Fruit fly (Drosophila melanogaster) whole organism, prepupa: Measurements from ENCODE around the gene Or98b.

Source experiments
- Blimp-1 ChIP-seq: fragments of 200-800 bp; sonication (Bioruptor generic); optimal IDR thresholded peaks from 3 replicates; lab custom pipeline; 2017; ENCODE audit warnings: missing biosample characterization, missing genetic modification characterization, mild to moderate bottlenecking, moderate library complexity, missing genetic modification reagents
- CG10631 ChIP-seq: fragments of 200-800 bp; sonication (Bioruptor generic); optimal IDR thresholded peaks from 2 replicates; lab custom pipeline; 2016; ENCODE audit warnings: missing biosample characterization, missing genetic modification characterization
- CG10669 ChIP-seq: fragments of 200-800 bp; sonication (Bioruptor generic); optimal IDR thresholded peaks from 3 replicates; lab custom pipeline; 2018; ENCODE audit warnings: missing biosample characterization, mild to moderate bottlenecking, missing genetic modification characterization, moderate library complexity
- CG11294 ChIP-seq: fragments of 200-800 bp; sonication (Bioruptor generic); IDR thresholded peaks from 2 replicates; pipeline ENCODE4 v1.3.6; 2022; ENCODE audit warnings: missing biosample characterization, missing genetic modification characterization
- CG11762 ChIP-seq: fragments of 200-800 bp; sonication (Bioruptor generic); optimal IDR thresholded peaks from 3 replicates; lab custom pipeline; 2016; ENCODE audit warnings: missing biosample characterization, missing genetic modification characterization; ENCODE audit not compliant: insufficient read depth
- CG11902 ChIP-seq: fragments of 200-800 bp; sonication (Bioruptor generic); optimal IDR thresholded peaks from 3 replicates; lab custom pipeline; 2016; ENCODE audit warnings: missing biosample characterization, missing genetic modification characterization
- CG15336 ChIP-seq: fragments of 200-800 bp; sonication (Bioruptor generic); IDR thresholded peaks from 2 replicates; pipeline ENCODE4 v1.3.6; 2022; ENCODE audit warnings: missing biosample characterization, missing genetic modification characterization
- CG1621 ChIP-seq: fragments of 200-800 bp; sonication (Bioruptor generic); optimal IDR thresholded peaks from 3 replicates; lab custom pipeline; 2018; ENCODE audit warnings: missing biosample characterization, mild to moderate bottlenecking, missing genetic modification characterization
- CG16779 ChIP-seq: fragments of 200-800 bp; sonication (Bioruptor generic); optimal IDR thresholded peaks from 3 replicates; lab custom pipeline; 2017; ENCODE audit warnings: missing biosample characterization, mild to moderate bottlenecking, missing genetic modification characterization
- CG3032 ChIP-seq: fragments of 200-800 bp; optimal IDR thresholded peaks from 2 replicates; lab custom pipeline; 2019; ENCODE audit warnings: missing biosample characterization, mild to moderate bottlenecking, missing genetic modification characterization, moderate library complexity
- CG32006 ChIP-seq: fragments of 200-800 bp; sonication (Bioruptor generic); optimal IDR thresholded peaks from 3 replicates; lab custom pipeline; 2017; ENCODE audit warnings: missing biosample characterization, mild to moderate bottlenecking, missing genetic modification characterization
- CG3919 ChIP-seq: fragments of 200-800 bp; sonication (Bioruptor generic); optimal IDR thresholded peaks from 3 replicates; lab custom pipeline; 2016; ENCODE audit warnings: missing biosample characterization, missing genetic modification characterization
- CG4318 ChIP-seq: fragments of 200-800 bp; sonication (Bioruptor generic); optimal IDR thresholded peaks from 3 replicates; lab custom pipeline; 2017; ENCODE audit warnings: missing biosample characterization, mild to moderate bottlenecking, missing genetic modification characterization
- CG6163 ChIP-seq: fragments of 200-800 bp; sonication (Bioruptor generic); IDR thresholded peaks from 3 replicates; pipeline ENCODE4 v1.3.6; 2022; ENCODE audit warnings: missing biosample characterization, missing genetic modification characterization
- CG6276 ChIP-seq: fragments of 200-800 bp; sonication (Bioruptor generic); optimal IDR thresholded peaks from 2 replicates; lab custom pipeline; 2017; ENCODE audit warnings: missing biosample characterization, mild to moderate bottlenecking, missing genetic modification characterization
- CG6792 ChIP-seq: fragments of 200-800 bp; sonication (Bioruptor generic); optimal IDR thresholded peaks from 3 replicates; lab custom pipeline; 2016; ENCODE audit warnings: missing biosample characterization, missing genetic modification characterization
- CG6854 ChIP-seq: fragments of 200-800 bp; sonication (Bioruptor generic); optimal IDR thresholded peaks from 2 replicates; lab custom pipeline; 2017; ENCODE audit warnings: missing biosample characterization, mild to moderate bottlenecking, missing genetic modification characterization
- CG7368 ChIP-seq: fragments of 200-800 bp; sonication (Bioruptor generic); optimal IDR thresholded peaks from 3 replicates; lab custom pipeline; 2016; ENCODE audit warnings: missing biosample characterization, missing genetic modification characterization
- CG8632 ChIP-seq: fragments of 200-800 bp; sonication (Bioruptor generic); optimal IDR thresholded peaks from 3 replicates; lab custom pipeline; 2016; ENCODE audit warnings: missing biosample characterization, missing genetic modification characterization
- CG9139 ChIP-seq: fragments of 200-800 bp; sonication (Bioruptor generic); optimal IDR thresholded peaks from 3 replicates; lab custom pipeline; 2017; ENCODE audit warnings: missing biosample characterization, mild to moderate bottlenecking, missing genetic modification characterization
- Eip78C ChIP-seq: fragments of 200-800 bp; sonication (Bioruptor generic); peaks from one replicate; lab custom pipeline; 2016; ENCODE audit warnings: missing biosample characterization, missing genetic modification characterization
- Ets21C ChIP-seq: fragments of 200-800 bp; sonication (Bioruptor generic); optimal IDR thresholded peaks from 3 replicates; lab custom pipeline; 2016; ENCODE audit warnings: missing biosample characterization, missing genetic modification characterization
- Gug ChIP-seq: fragments of 200-800 bp; sonication (Bioruptor generic); IDR thresholded peaks from 2 replicates; pipeline ENCODE4 v1.3.6; 2022; ENCODE audit warnings: missing biosample characterization, missing genetic modification characterization
- Hr38 ChIP-seq: sonication (Bioruptor generic); optimal IDR thresholded peaks from 2 replicates; lab custom pipeline; 2016; ENCODE audit warnings: missing biosample characterization, missing genetic modification characterization
- Hr39 ChIP-seq: fragments of 200-800 bp; sonication (Bioruptor generic); optimal IDR thresholded peaks from 2 replicates; lab custom pipeline; 2016; ENCODE audit warnings: missing biosample characterization, missing genetic modification characterization
- Hr4 ChIP-seq: fragments of 200-800 bp; sonication (Bioruptor generic); optimal IDR thresholded peaks from 3 replicates; lab custom pipeline; 2016; ENCODE audit warnings: missing biosample characterization, missing genetic modification characterization
- Lpt ChIP-seq: fragments of 200-800 bp; sonication (Bioruptor generic); optimal IDR thresholded peaks from 3 replicates; lab custom pipeline; 2016; ENCODE audit warnings: missing biosample characterization, missing genetic modification characterization
- Met ChIP-seq: fragments of 200-800 bp; sonication (Bioruptor generic); optimal IDR thresholded peaks from 3 replicates; lab custom pipeline; 2016; ENCODE audit warnings: missing biosample characterization, missing genetic modification characterization
- OdsH ChIP-seq: fragments of 200-800 bp; sonication (Bioruptor generic); optimal IDR thresholded peaks from 3 replicates; lab custom pipeline; 2016; ENCODE audit warnings: missing biosample characterization, missing genetic modification characterization
- Sox102F ChIP-seq: fragments of 200-800 bp; sonication (Bioruptor generic); optimal IDR thresholded peaks from 2 replicates; lab custom pipeline; 2016; ENCODE audit warnings: missing biosample characterization, mild to moderate bottlenecking, missing genetic modification characterization
- Sox14 ChIP-seq: fragments of 200-800 bp; sonication (Bioruptor generic); optimal IDR thresholded peaks from 3 replicates; lab custom pipeline; 2016; ENCODE audit warnings: missing biosample characterization, missing genetic modification characterization
- Sox15 ChIP-seq: fragments of 200-800 bp; sonication (Bioruptor generic); optimal IDR thresholded peaks from 3 replicates; lab custom pipeline; 2016; ENCODE audit warnings: missing biosample characterization, missing genetic modification characterization
- achi ChIP-seq: fragments of 200-800 bp; sonication (Bioruptor generic); optimal IDR thresholded peaks from 3 replicates; lab custom pipeline; 2016; ENCODE audit warnings: missing biosample characterization, missing genetic modification characterization
- acj6 ChIP-seq: fragments of 200-800 bp; sonication (Bioruptor generic); optimal IDR thresholded peaks from 3 replicates; lab custom pipeline; 2016; ENCODE audit warnings: missing biosample characterization, missing genetic modification characterization
- dac ChIP-seq: fragments of 200-800 bp; sonication (Bioruptor generic); optimal IDR thresholded peaks from 2 replicates; lab custom pipeline; 2017; ENCODE audit warnings: missing biosample characterization, mild to moderate bottlenecking, missing genetic modification characterization
- dsx ChIP-seq: fragments of 200-800 bp; optimal IDR thresholded peaks from 3 replicates; lab custom pipeline; 2019; ENCODE audit warnings: missing biosample characterization, mild to moderate bottlenecking, missing genetic modification characterization, moderate library complexity; ENCODE audit not compliant: poor library complexity, severe bottlenecking
- eg ChIP-seq: fragments of 200-800 bp; sonication (Bioruptor generic); IDR thresholded peaks from 3 replicates; pipeline ENCODE4 v1.3.6; 2022; ENCODE audit warnings: missing biosample characterization, missing genetic modification characterization
- fd59A ChIP-seq: fragments of 200-800 bp; sonication (Bioruptor generic); optimal IDR thresholded peaks from 2 replicates; lab custom pipeline; 2017; ENCODE audit warnings: missing biosample characterization, mild to moderate bottlenecking, missing genetic modification characterization, missing genetic modification reagents
- fkh ChIP-seq: fragments of 200-800 bp; sonication (Bioruptor generic); optimal IDR thresholded peaks from 3 replicates; lab custom pipeline; 2017; ENCODE audit warnings: missing biosample characterization, mild to moderate bottlenecking, missing genetic modification characterization, moderate library complexity
- lz ChIP-seq: fragments of 200-800 bp; sonication (Bioruptor generic); optimal IDR thresholded peaks from 3 replicates; lab custom pipeline; 2016; ENCODE audit warnings: missing biosample characterization, missing genetic modification characterization
- pdm3 ChIP-seq: fragments of 200-800 bp; sonication (Bioruptor generic); optimal IDR thresholded peaks from 3 replicates; lab custom pipeline; 2016; ENCODE audit warnings: missing biosample characterization, missing genetic modification characterization
- salr ChIP-seq, 2 experiments: fragments of 200-800 bp; sonication (Bioruptor generic); optimal IDR thresholded peaks; 3 replicates each; lab custom pipeline; 2016 to 2018; ENCODE audit warnings: missing biosample characterization in 2 of 2, missing genetic modification characterization in 2 of 2, mild to moderate bottlenecking in 1 of 2
- ss ChIP-seq, 2 experiments: fragments of 200-800 bp; sonication (Bioruptor generic); optimal IDR thresholded peaks; 2 replicates in 1 of 2; 3 replicates in 1 of 2; lab custom pipeline; 2017 to 2018; ENCODE audit warnings: mild to moderate bottlenecking in 2 of 2, missing biosample characterization in 2 of 2, missing genetic modification characterization in 2 of 2, moderate library complexity in 1 of 2
- topi ChIP-seq: fragments of 200-800 bp; sonication (Bioruptor generic); optimal IDR thresholded peaks from 3 replicates; lab custom pipeline; 2016; ENCODE audit warnings: missing biosample characterization, missing genetic modification characterization
- vri ChIP-seq: fragments of 200-800 bp; sonication (Bioruptor generic); optimal IDR thresholded peaks from 3 replicates; lab custom pipeline; 2016; ENCODE audit warnings: missing biosample characterization, mild to moderate bottlenecking, missing genetic modification characterization

Gene Or98b

DNA sequence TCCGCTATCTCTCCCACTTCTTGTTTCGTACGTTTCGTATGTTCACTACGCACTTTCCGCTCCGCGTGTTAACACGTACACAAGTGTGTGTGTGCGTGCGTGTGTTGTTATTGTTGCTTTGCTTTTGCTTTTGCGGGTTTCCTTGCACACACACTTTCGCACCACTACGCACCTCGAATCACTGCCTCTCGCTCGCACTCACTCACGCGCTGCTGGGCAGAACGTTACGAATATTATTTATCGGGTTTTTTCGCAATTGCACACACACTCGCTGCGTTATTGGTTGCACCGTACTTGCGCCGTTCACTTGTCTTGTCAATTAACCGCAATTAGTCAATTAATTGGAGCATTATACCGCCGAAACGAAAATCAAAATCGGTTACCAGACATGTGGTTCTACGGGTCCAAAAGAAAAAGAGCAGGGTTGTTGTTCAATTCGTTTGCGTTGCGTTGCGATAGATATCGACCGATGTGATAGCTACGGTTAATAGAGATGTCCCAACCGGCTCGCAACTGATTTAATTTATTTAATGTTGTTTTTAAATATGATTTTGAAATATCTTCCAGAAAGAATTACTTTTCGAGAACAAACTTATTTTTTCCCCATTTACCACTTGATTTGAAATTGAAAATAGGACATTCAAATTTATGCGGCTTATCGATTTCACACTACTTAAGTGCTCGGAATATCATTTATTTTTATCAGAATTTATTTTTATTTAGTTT lies 15.8 kb upstream of the Or98b start, which contains the start of gene larp (continued):
- no peak for TF ChIP-seq ss (GFP tag; optimal IDR thresholded peaks at IDR 0.05; lab: Kevin White, UChicago)
- peak; percentile 50 for TF ChIP-seq Hr4
- TF ChIP-seq Lpt (GFP tag; lab: Kevin White, UChicago), result no peak
- TF ChIP-seq OdsH (GFP tag; lab: Kevin White, UChicago), result peak; percentile 55
- peak; percentile 32 for TF ChIP-seq Sox15
- peak; percentile 70 for TF ChIP-seq CG10631 (GFP tag; lab: Kevin White, UChicago)
- no peak for TF ChIP-seq Hr38
- TF ChIP-seq salr (GFP tag; optimal IDR thresholded peaks at IDR 0.05; lab: Kevin White, UChicago), result peak in 1 of 2 experiments; percentile 38
- no peak for TF ChIP-seq CG16779 (tag; lab: Kevin White, UChicago)
- peak; percentile 66 for TF ChIP-seq lz (GFP tag; lab: Kevin White, UChicago)
- peak; percentile 34 for TF ChIP-seq CG11902 (GFP tag; lab: Kevin White, UChicago)
- TF ChIP-seq eg (GFP tag; lab: Robert Waterston, UW), result peak; percentile 65
- no peak for TF ChIP-seq Blimp-1 (GFP tag; lab: Kevin White, UChicago)
- TF ChIP-seq CG32006, result peak; percentile 49
- peak; percentile 59 for TF ChIP-seq Eip78C (GFP tag; lab: Kevin White, UChicago)
- TF ChIP-seq achi (GFP tag; lab: Kevin White, UChicago), result peak; percentile 40
- TF ChIP-seq Gug (GFP tag; lab: Robert Waterston, UW), result 0 out of 2 replicates have a peak, but pooled peaks have one; percentile 12
- TF ChIP-seq topi, result peak; percentile 50
- no peak for TF ChIP-seq dsx (GFP tag; lab: Kevin White, UChicago)

DNA sequence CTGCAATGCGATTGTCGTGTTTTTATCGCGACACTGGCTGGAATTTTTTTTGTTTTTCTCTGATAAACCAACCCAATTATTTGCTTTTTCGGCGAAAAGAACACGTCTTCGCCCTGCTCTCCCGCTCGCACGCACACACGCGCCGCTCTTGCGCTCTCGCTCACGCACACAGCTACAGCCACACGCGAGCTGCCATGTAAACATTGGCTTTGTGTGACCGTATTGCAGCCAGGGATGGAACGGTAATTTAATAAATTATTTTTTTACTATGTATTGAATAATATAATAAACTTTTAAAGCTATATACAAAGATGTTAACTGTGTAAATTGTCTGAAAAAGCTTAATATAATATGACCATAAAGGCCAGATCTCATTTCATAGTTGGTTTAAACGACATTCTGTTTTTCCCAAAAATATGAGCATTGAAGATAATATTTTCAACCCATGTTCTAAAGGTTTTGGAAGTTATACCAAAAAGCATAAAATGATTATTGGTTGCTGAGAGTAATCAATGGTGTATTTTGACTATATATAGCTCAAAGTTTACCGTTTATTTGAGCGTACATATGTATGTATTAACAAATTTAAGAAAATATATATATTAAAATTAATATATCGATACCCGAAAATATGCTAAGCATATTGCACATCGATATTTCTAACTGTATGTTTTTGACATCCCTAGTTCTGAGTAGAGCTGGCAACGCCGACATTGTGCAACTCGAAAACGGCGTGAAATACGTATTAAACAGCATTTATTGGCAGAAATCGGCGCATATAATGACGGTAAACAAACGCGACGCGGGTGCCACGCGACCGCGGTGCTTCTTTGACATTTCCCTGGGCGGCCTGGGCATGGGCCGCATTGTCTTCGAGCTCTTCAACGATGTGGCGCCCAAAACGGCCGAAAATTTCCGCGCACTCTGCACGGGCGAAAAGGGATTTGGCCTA lies 12.1 kb upstream of the Or98b start, which contains the start of the genes Gfat2 and Moca-cyp:
TSS of gene Gfat2 (minus strand) at position 112 of the 952 bp plus-strand sequence.
TSS of gene Moca-cyp (plus strand) at position 681 of the 952 bp plus-strand sequence.
- TF ChIP-seq dac (GFP tag; lab: Kevin White, UChicago) (peak; percentile 9), CG6854 (GFP tag; lab: Kevin White, UChicago) (peak; percentile 67), CG10669 (GFP tag; lab: Kevin White, UChicago) (peak; percentile 53), CG9139 (GFP tag; lab: Kevin White, UChicago) (no peak), CG1621 (tag; lab: Kevin White, UChicago) (no peak), Eip78C (GFP tag; lab: Kevin White, UChicago) (peak; percentile 85), vri (GFP tag; lab: Kevin White, UChicago) (peak; percentile 13), acj6 (peak; percentile 61), CG8632 (peak; percentile 52), fd59A (GFP tag; lab: Kevin White, UChicago) (peak; percentile 12), CG3032 (peak; percentile 73), Sox15 (peak; percentile 57), CG4318 (GFP tag; lab: Kevin White, UChicago) (peak; percentile 49), CG7368 (GFP tag; lab: Kevin White, UChicago) (peak; percentile 15), Hr38 (no peak), Sox14 (peak; percentile 8), CG6163 (peak; percentile 69), Ets21C (GFP tag; lab: Kevin White, UChicago) (no peak), CG3919 (GFP tag; lab: Kevin White, UChicago) (peak; percentile 61), Hr39 (peak; percentile 33), CG6792 (GFP tag; lab: Kevin White, UChicago) (peak; percentile 32), CG11294 (GFP tag; lab: Robert Waterston, UW) (peak; percentile 38; the same call in 1 of the 2 replicates), Sox102F (GFP tag; lab: Kevin White, UChicago) (peak; percentile 40), CG15336 (GFP tag; lab: Robert Waterston, UW) (peak; percentile 63), CG11762 (peak; percentile 31), fkh (peak; percentile 99), OdsH (GFP tag; lab: Kevin White, UChicago) (peak; percentile 77), lz (GFP tag; lab: Kevin White, UChicago) (peak; percentile 53), CG10631 (GFP tag; lab: Kevin White, UChicago) (peak; percentile 57), pdm3 (GFP tag; lab: Kevin White, UChicago) (peak; percentile 49), CG6276 (GFP tag; lab: Kevin White, UChicago) (no peak), Blimp-1 (GFP tag; lab: Kevin White, UChicago) (peak; percentile 12), Met (peak; percentile 36), eg (GFP tag; lab: Robert Waterston, UW) (peak; percentile 62), achi (GFP tag; lab: Kevin White, UChicago) (peak; percentile 64)
